Fruit fly (Drosophila melanogaster) whole organism, embryonic: ENCODE measurements around the gene CG10486.

Experiments used
- C15 ChIP-seq: fragments of 200-800 bp; sonication (Bioruptor generic); IDR thresholded peaks from 3 replicates; pipeline ENCODE4 v1.3.6; 2022; ENCODE audit warnings: missing biosample characterization, missing genetic modification characterization
- CG11695 ChIP-seq: fragments of 200-800 bp; sonication (Bioruptor generic); IDR thresholded peaks from 3 replicates; pipeline ENCODE4 v1.3.6; 2022; ENCODE audit warnings: missing biosample characterization, missing genetic modification characterization
- CG12104 ChIP-seq: fragments of 200-800 bp; sonication (Bioruptor generic); optimal IDR thresholded peaks from 3 replicates; lab custom pipeline; 2016; ENCODE audit warnings: missing biosample characterization, missing genetic modification characterization
- CG12769 ChIP-seq: fragments of 200-800 bp; sonication (Bioruptor generic); optimal IDR thresholded peaks from 2 replicates; lab custom pipeline; 2019; ENCODE audit warnings: missing biosample characterization, mild to moderate bottlenecking, missing genetic modification characterization, moderate library complexity
- CG14014 ChIP-seq: fragments of 200-800 bp; sonication (Bioruptor generic); IDR thresholded peaks from 2 replicates; pipeline ENCODE4 v1.3.6; 2022; ENCODE audit warnings: missing biosample characterization, missing genetic modification characterization
- CG14667 ChIP-seq: fragments of 200-800 bp; sonication (Bioruptor generic); IDR thresholded peaks from 2 replicates; pipeline ENCODE4 v1.3.6; 2022; ENCODE audit warnings: missing biosample characterization, missing genetic modification characterization
- CG1602 ChIP-seq: fragments of 200-800 bp; sonication (Bioruptor generic); optimal IDR thresholded peaks from 3 replicates; lab custom pipeline; 2016; ENCODE audit warnings: missing biosample characterization, missing genetic modification characterization
- CG16815 ChIP-seq: fragments of 200-800 bp; sonication (Bioruptor generic); optimal IDR thresholded peaks from 3 replicates; lab custom pipeline; 2017; ENCODE audit warnings: missing biosample characterization, mild to moderate bottlenecking, missing genetic modification characterization
- CG17568 ChIP-seq: fragments of 200-800 bp; sonication (Bioruptor generic); optimal IDR thresholded peaks from 2 replicates; lab custom pipeline; 2018; ENCODE audit warnings: missing biosample characterization, mild to moderate bottlenecking, missing genetic modification characterization, moderate library complexity
- CG1792 ChIP-seq: fragments of 200-800 bp; sonication (Bioruptor generic); optimal IDR thresholded peaks from 2 replicates; lab custom pipeline; 2016; ENCODE audit warnings: missing biosample characterization, missing genetic modification characterization
- CG18764 ChIP-seq: fragments of 200-800 bp; sonication (Bioruptor generic); optimal IDR thresholded peaks from 3 replicates; lab custom pipeline; 2016; ENCODE audit warnings: missing biosample characterization, missing genetic modification characterization
- CG2129 ChIP-seq: fragments of 200-800 bp; sonication (Bioruptor generic); IDR thresholded peaks from 2 replicates; pipeline ENCODE4 v1.3.6; 2022; ENCODE audit warnings: missing biosample characterization, missing genetic modification characterization; ENCODE audit not compliant: partially characterized antibody
- CG30020 ChIP-seq: fragments of 200-800 bp; optimal IDR thresholded peaks from 2 replicates; lab custom pipeline; 2019; ENCODE audit warnings: missing biosample characterization, mild to moderate bottlenecking, missing genetic modification characterization, moderate library complexity
- CG32767 ChIP-seq: fragments of 200-800 bp; sonication (Bioruptor generic); IDR thresholded peaks from 2 replicates; pipeline ENCODE4 v1.3.6; 2022; ENCODE audit warnings: missing biosample characterization, missing genetic modification characterization
- CG33213 ChIP-seq: fragments of 200-800 bp; sonication (Bioruptor generic); optimal IDR thresholded peaks from 3 replicates; lab custom pipeline; 2016; ENCODE audit warnings: missing biosample characterization, missing genetic modification characterization
- CG42726 ChIP-seq: fragments of 200-800 bp; sonication (Bioruptor generic); IDR thresholded peaks from 2 replicates; pipeline ENCODE4 v1.3.6; 2022; ENCODE audit warnings: missing biosample characterization, missing genetic modification characterization; ENCODE audit not compliant: partially characterized antibody
- CG4328 ChIP-seq: fragments of 200-800 bp; sonication (Bioruptor generic); optimal IDR thresholded peaks from 3 replicates; lab custom pipeline; 2017; ENCODE audit warnings: missing biosample characterization, missing genetic modification reagents, missing genetic modification characterization
- CG4820 ChIP-seq: fragments of 200-800 bp; sonication (Bioruptor generic); optimal IDR thresholded peaks from 3 replicates; lab custom pipeline; 2016; ENCODE audit warnings: missing biosample characterization, missing genetic modification characterization
- CG6683 ChIP-seq: fragments of 200-800 bp; sonication (Bioruptor generic); optimal IDR thresholded peaks from 2 replicates; lab custom pipeline; 2017; ENCODE audit warnings: missing biosample characterization, mild to moderate bottlenecking, missing genetic modification characterization, missing genetic modification reagents
- CG7786 ChIP-seq: fragments of 200-800 bp; sonication (Bioruptor generic); optimal IDR thresholded peaks from 2 replicates; lab custom pipeline; 2016; ENCODE audit warnings: missing biosample characterization, missing genetic modification characterization
- CG9609 ChIP-seq: fragments of 200-800 bp; sonication (Bioruptor generic); optimal IDR thresholded peaks from 3 replicates; lab custom pipeline; 2016; ENCODE audit warnings: missing biosample characterization, missing genetic modification characterization
- CTCF ChIP-seq: fragments of 200-800 bp; sonication (Bioruptor generic); optimal IDR thresholded peaks from 2 replicates; lab custom pipeline; 2017; ENCODE audit warnings: missing biosample characterization, mild to moderate bottlenecking, missing genetic modification characterization, moderate library complexity
- D ChIP-seq, 2 experiments: fragments of 200-800 bp in 1 of 2; fragments of >200 bp in 1 of 2; sonication (Bioruptor generic) in 1 of 2; optimal IDR thresholded peaks; 2 replicates in 1 of 2; 3 replicates in 1 of 2; lab custom pipeline; 2017; ENCODE audit warnings: mild to moderate bottlenecking in 1 of 2, missing biosample characterization in 1 of 2, missing genetic modification characterization in 1 of 2, missing genetic modification reagents in 1 of 2
- HLHmδ ChIP-seq: fragments of 200-800 bp; sonication (Bioruptor generic); optimal IDR thresholded peaks from 2 replicates; lab custom pipeline; 2018; ENCODE audit warnings: missing biosample characterization, mild to moderate bottlenecking, missing genetic modification characterization, moderate library complexity
- Hey ChIP-seq: fragments of 200-800 bp; sonication (Bioruptor generic); optimal IDR thresholded peaks from 3 replicates; lab custom pipeline; 2018; ENCODE audit warnings: missing biosample characterization, mild to moderate bottlenecking, missing genetic modification characterization
- Hr39 ChIP-seq: fragments of >200 bp; optimal IDR thresholded peaks from 2 replicates; lab custom pipeline; 2017
- Hsf ChIP-seq: fragments of 200-800 bp; sonication (Bioruptor generic); optimal IDR thresholded peaks from 3 replicates; lab custom pipeline; 2016; ENCODE audit warnings: missing biosample characterization, missing genetic modification characterization
- Jarid2 ChIP-seq: fragments of 200-800 bp; sonication (Bioruptor generic); optimal IDR thresholded peaks from 3 replicates; lab custom pipeline; 2017; ENCODE audit warnings: mild to moderate bottlenecking, missing biosample characterization, missing genetic modification reagents, missing genetic modification characterization
- Lhr ChIP-seq: fragments of 200-800 bp; sonication (Bioruptor generic); optimal IDR thresholded peaks from 3 replicates; lab custom pipeline; 2017; ENCODE audit warnings: mild to moderate bottlenecking, missing biosample characterization, missing genetic modification reagents, missing genetic modification characterization
- Mes4 ChIP-seq: fragments of 200-800 bp; sonication (Bioruptor generic); optimal IDR thresholded peaks from 2 replicates; lab custom pipeline; 2016; ENCODE audit warnings: missing biosample characterization, missing genetic modification characterization
- Myb ChIP-seq: fragments of 200-800 bp; sonication (Bioruptor generic); optimal IDR thresholded peaks from 2 replicates; lab custom pipeline; 2016; ENCODE audit warnings: missing biosample characterization, missing genetic modification characterization
- Optix ChIP-seq: fragments of 200-800 bp; sonication (Bioruptor generic); IDR thresholded peaks from 3 replicates; pipeline ENCODE4 v1.3.6; 2022; ENCODE audit warnings: missing biosample characterization, missing genetic modification characterization
- Rx ChIP-seq: fragments of 200-800 bp; sonication (Bioruptor generic); IDR thresholded peaks from 2 replicates; pipeline ENCODE4 v1.3.6; 2022; ENCODE audit warnings: missing biosample characterization, missing genetic modification characterization
- Trl ChIP-seq, 3 experiments: fragments of >200 bp in 2 of 3; fragments of 200-800 bp in 1 of 3; sonication (Bioruptor generic) in 1 of 3; optimal IDR thresholded peaks; 2 replicates in 1 of 3; 3 replicates in 2 of 3; lab custom pipeline; 2016 to 2017; ENCODE audit warnings: missing biosample characterization in 1 of 3, missing genetic modification characterization in 1 of 3
- ab ChIP-seq: fragments of 200-800 bp; sonication (Bioruptor generic); optimal IDR thresholded peaks from 2 replicates; lab custom pipeline; 2016; ENCODE audit warnings: missing biosample characterization, missing genetic modification characterization
- ci ChIP-seq: fragments of 200-800 bp; sonication (Bioruptor generic); IDR thresholded peaks from 3 replicates; pipeline ENCODE4 v1.3.6; 2022; ENCODE audit warnings: missing biosample characterization, missing genetic modification characterization
- cwo ChIP-seq: fragments of 200-800 bp; sonication (Bioruptor generic); optimal IDR thresholded peaks from 3 replicates; lab custom pipeline; 2017; ENCODE audit warnings: missing biosample characterization, missing genetic modification characterization, mild to moderate bottlenecking, moderate library complexity, missing genetic modification reagents
- exex ChIP-seq: fragments of 200-800 bp; sonication (Bioruptor generic); optimal IDR thresholded peaks from 4 replicates; lab custom pipeline; 2018; ENCODE audit warnings: missing biosample characterization, mild to moderate bottlenecking, missing genetic modification characterization, moderate library complexity
- gro ChIP-seq: fragments of 200-800 bp; sonication (Bioruptor generic); optimal IDR thresholded peaks from 2 replicates; lab custom pipeline; 2016; ENCODE audit warnings: missing biosample characterization, missing genetic modification characterization
- lmd ChIP-seq: fragments of 200-800 bp; sonication (Bioruptor generic); IDR thresholded peaks from 2 replicates; pipeline ENCODE4 v1.3.6; 2022; ENCODE audit warnings: missing biosample characterization, missing genetic modification characterization
- seq ChIP-seq: fragments of 200-800 bp; sonication (Bioruptor generic); IDR thresholded peaks from 2 replicates; pipeline ENCODE4 v1.3.6; 2022; ENCODE audit warnings: missing biosample characterization, missing genetic modification characterization
- slou ChIP-seq: fragments of 200-800 bp; sonication (Bioruptor generic); optimal IDR thresholded peaks from 3 replicates; lab custom pipeline; 2016; ENCODE audit warnings: missing biosample characterization, missing genetic modification characterization
- slp2 ChIP-seq: fragments of 200-800 bp; sonication (Bioruptor generic); optimal IDR thresholded peaks from 2 replicates; lab custom pipeline; 2016; ENCODE audit warnings: missing biosample characterization, missing genetic modification characterization
- sqz ChIP-seq: fragments of 200-800 bp; sonication (Bioruptor generic); optimal IDR thresholded peaks from 3 replicates; lab custom pipeline; 2018; ENCODE audit warnings: missing biosample characterization, mild to moderate bottlenecking, missing genetic modification characterization
- stwl ChIP-seq: fragments of 200-800 bp; sonication (Bioruptor generic); optimal IDR thresholded peaks from 3 replicates; lab custom pipeline; 2018; ENCODE audit warnings: missing biosample characterization, mild to moderate bottlenecking, missing genetic modification characterization, moderate library complexity
- sug ChIP-seq: fragments of 200-800 bp; optimal IDR thresholded peaks from 2 replicates; lab custom pipeline; 2019; ENCODE audit warnings: missing biosample characterization, mild to moderate bottlenecking, missing genetic modification characterization, moderate library complexity
- tio ChIP-seq: fragments of 200-800 bp; sonication (Bioruptor generic); optimal IDR thresholded peaks from 2 replicates; lab custom pipeline; 2017; ENCODE audit warnings: missing biosample characterization, missing genetic modification characterization, inconsistent platforms
- ttk ChIP-seq: fragments of 200-800 bp; sonication (Bioruptor generic); IDR thresholded peaks from 2 replicates; pipeline ENCODE4 v2.1.2; 2022; ENCODE audit warnings: missing biosample characterization, missing genetic modification characterization
- unc-4 ChIP-seq: fragments of 200-800 bp; sonication (Bioruptor generic); IDR thresholded peaks from 2 replicates; pipeline ENCODE4 v1.3.6; 2022; ENCODE audit warnings: missing biosample characterization, missing genetic modification characterization; ENCODE audit not compliant: partially characterized antibody
- vvl ChIP-seq: fragments of 200-800 bp; sonication (Bioruptor generic); IDR thresholded peaks from 2 replicates; pipeline ENCODE4 v1.3.6; 2022; ENCODE audit warnings: missing biosample characterization, missing genetic modification characterization
- yki ChIP-seq: fragments of >200 bp; optimal IDR thresholded peaks from 3 replicates; lab custom pipeline; 2018

The CG10486 gene

dm6 chr3L:5869614-5870204 is 36.8 kb downstream of the CG10486 start (continued):
- no peak for TF ChIP-seq D (optimal IDR thresholded peaks at IDR 0.05; lab: Kevin White, UChicago)
- TF ChIP-seq D (GFP tag; optimal IDR thresholded peaks at IDR 0.05; lab: Kevin White, UChicago) = peak; percentile 25
- peak; percentile 52 for TF ChIP-seq Jarid2 (GFP tag; lab: Kevin White, UChicago)
- TF ChIP-seq Myb (GFP tag; lab: Kevin White, UChicago) = peak; percentile 18
- TF ChIP-seq vvl = peak; percentile 97
- peak; percentile 64 for TF ChIP-seq CG4820 (GFP tag; lab: Kevin White, UChicago)
- 0 out of 2 replicates have a peak, but pooled peaks have one; percentile 16 for TF ChIP-seq unc-4 (GFP tag; lab: Robert Waterston, UW)
- no peak for TF ChIP-seq CG12769 (tag; lab: Kevin White, UChicago)
- TF ChIP-seq CG32767 (GFP tag; lab: Robert Waterston, UW) = 0 out of 2 replicates have a peak, but pooled peaks have one; percentile 25
- TF ChIP-seq HLHmδ = peak; percentile 27
- TF ChIP-seq CG4328 (GFP tag; lab: Kevin White, UChicago) = peak; percentile 35
- no peak for TF ChIP-seq CG2129
- no peak for TF ChIP-seq Hr39 (lab: Kevin White, UChicago)
- peak; percentile 43; the same call in 1 of the 2 replicates for TF ChIP-seq CG14014 (GFP tag; lab: Robert Waterston, UW)
- TF ChIP-seq CTCF (GFP tag; lab: Kevin White, UChicago) = peak; percentile 100
- no peak for TF ChIP-seq CG6683 (GFP tag; lab: Kevin White, UChicago)
- TF ChIP-seq CG17568 (GFP tag; lab: Kevin White, UChicago) = no peak
- peak; percentile 77 for TF ChIP-seq lmd
- peak; percentile 26 for TF ChIP-seq CG9609
- no peak for TF ChIP-seq CG7786 (GFP tag; lab: Kevin White, UChicago)
- TF ChIP-seq CG1602 (GFP tag; lab: Kevin White, UChicago) = peak; percentile 46
- peak; percentile 36 for TF ChIP-seq CG12104 (GFP tag; lab: Kevin White, UChicago)
- TF ChIP-seq stwl (tag; lab: Kevin White, UChicago) = peak; percentile 79
- peak; percentile 77 for TF ChIP-seq CG42726 (GFP tag; lab: Robert Waterston, UW)
- no peak for TF ChIP-seq yki (lab: Kevin White, UChicago)
- peak; percentile 91 for TF ChIP-seq ci (GFP tag; lab: Robert Waterston, UW)
- no peak for TF ChIP-seq exex
- TF ChIP-seq Trl (optimal IDR thresholded peaks at IDR 0.05; lab: Kevin White, UChicago) = no peak
- peak; percentile 73 for TF ChIP-seq Trl (GFP tag; optimal IDR thresholded peaks at IDR 0.05; lab: Kevin White, UChicago)
- TF ChIP-seq gro = no peak
- no peak for TF ChIP-seq cwo (GFP tag; lab: Kevin White, UChicago)
- TF ChIP-seq CG11695 (GFP tag; lab: Robert Waterston, UW) = no peak
- TF ChIP-seq Optix (GFP tag; lab: Robert Waterston, UW) = peak; percentile 60; the same call in 2 of the 3 replicates
- peak; percentile 6 for TF ChIP-seq Mes4 (GFP tag; lab: Kevin White, UChicago)
- TF ChIP-seq tio = peak; percentile 15
- no peak for TF ChIP-seq sqz (GFP tag; lab: Kevin White, UChicago)
- TF ChIP-seq Rx (GFP tag; lab: Robert Waterston, UW) = peak; percentile 66
- TF ChIP-seq slp2 = peak; percentile 51
- peak; percentile 70 for TF ChIP-seq CG18764
- peak; percentile 45 for TF ChIP-seq CG16815 (GFP tag; lab: Kevin White, UChicago)
- 0 out of 2 replicates have a peak, but pooled peaks have one; percentile 14 for TF ChIP-seq seq
- TF ChIP-seq CG33213 = peak; percentile 92
- TF ChIP-seq C15 (GFP tag; lab: Robert Waterston, UW) = no peak
- no peak for TF ChIP-seq sug (tag; lab: Kevin White, UChicago)
- peak; percentile 82 for TF ChIP-seq ttk (GFP tag; lab: Robert Waterston, UW)
- TF ChIP-seq CG14667 (GFP tag; lab: Robert Waterston, UW) = peak; percentile 59
- TF ChIP-seq Hey (tag; lab: Kevin White, UChicago) = no peak
- peak; percentile 65 for TF ChIP-seq Hsf (GFP tag; lab: Kevin White, UChicago)
- peak; percentile 48 for TF ChIP-seq slou (GFP tag; lab: Kevin White, UChicago)
- no peak for TF ChIP-seq ab (GFP tag; lab: Kevin White, UChicago)
- no peak for TF ChIP-seq CG30020 (tag; lab: Kevin White, UChicago)
- TF ChIP-seq Lhr (GFP tag; lab: Kevin White, UChicago) = peak; percentile 85
- TF ChIP-seq CG1792 (GFP tag; lab: Kevin White, UChicago) = peak; percentile 67
